Worm (Caenorhabditis elegans) whole organism, young adult: ENCODE data around the gene idpp-2.

Experiments
- B0261.1 ChIP-seq: sonication (generic microtip); optimal IDR thresholded peaks from 2 replicates; lab custom pipeline; 2016; ENCODE audit warnings: mild to moderate bottlenecking, missing genetic modification characterization, moderate library complexity, missing compliant biosample characterization
- B0336.3 ChIP-seq: fragments of 200-800 bp; sonication (Bioruptor generic); IDR thresholded peaks from 2 replicates; pipeline ENCODE4 v1.3.6; 2022; ENCODE audit warnings: missing genetic modification characterization, missing compliant biosample characterization
- C06A6.2 ChIP-seq: fragments of 200-800 bp; sonication (Bioruptor generic); conservative IDR thresholded peaks from 2 replicates; pipeline ENCODE4 v1.3.6; 2022; ENCODE audit warnings: missing genetic modification characterization, missing compliant biosample characterization
- D2030.7 ChIP-seq: fragments of 200-800 bp; sonication (Bioruptor generic); IDR thresholded peaks from 2 replicates; pipeline ENCODE4 v1.3.6; 2022; ENCODE audit warnings: missing genetic modification reagents, missing genetic modification characterization, missing compliant biosample characterization
- F22D6.2 ChIP-seq: sonication (generic microtip); optimal IDR thresholded peaks from 2 replicates; lab custom pipeline; 2016; ENCODE audit warnings: mild to moderate bottlenecking, missing genetic modification characterization, missing compliant biosample characterization
- F23B12.7 ChIP-seq: sonication (generic microtip); optimal IDR thresholded peaks from 2 replicates; lab custom pipeline; 2017; ENCODE audit warnings: missing genetic modification characterization, mild to moderate bottlenecking, missing compliant biosample characterization, antibody characterized with exemption, moderate library complexity; ENCODE audit not compliant: insufficient read depth
- F52B5.7 ChIP-seq: sonication (generic microtip); optimal IDR thresholded peaks from 2 replicates; lab custom pipeline; 2016; ENCODE audit warnings: mild to moderate bottlenecking, missing genetic modification characterization, missing compliant biosample characterization
- K11D2.4 ChIP-seq: fragments of 200-800 bp; sonication (Bioruptor generic); IDR thresholded peaks from 2 replicates; pipeline ENCODE4 v1.3.6; 2022; ENCODE audit warnings: missing genetic modification reagents, missing genetic modification characterization, missing compliant biosample characterization
- T26A5.8 ChIP-seq: sonication (generic microtip); optimal IDR thresholded peaks from 2 replicates; lab custom pipeline; 2016; ENCODE audit warnings: missing genetic modification characterization, missing compliant biosample characterization
- Y53G8AR.9 ChIP-seq: fragments of 200-800 bp; sonication (Bioruptor generic); conservative IDR thresholded peaks from 2 replicates; pipeline ENCODE4 v1.3.6; 2022; ENCODE audit warnings: missing genetic modification reagents, missing genetic modification characterization, missing compliant biosample characterization
- Y67H2A.10 ChIP-seq: fragments of 200-800 bp; sonication (Bioruptor generic); conservative IDR thresholded peaks from 2 replicates; pipeline ENCODE4 v1.3.6; 2022; ENCODE audit warnings: missing genetic modification reagents, missing genetic modification characterization, missing compliant biosample characterization
- Y95B8A.8 ChIP-seq: fragments of 200-800 bp; sonication (Bioruptor generic); IDR thresholded peaks from 2 replicates; pipeline ENCODE4 v1.3.6; 2022; ENCODE audit warnings: missing genetic modification reagents, missing genetic modification characterization, missing compliant biosample characterization
- ZK185.1 ChIP-seq: sonication (generic microtip); optimal IDR thresholded peaks from 2 replicates; lab custom pipeline; 2016; ENCODE audit warnings: mild to moderate bottlenecking, missing genetic modification characterization, missing compliant biosample characterization; ENCODE audit not compliant: poor library complexity, severe bottlenecking
- akir-1 ChIP-seq: fragments of 200-800 bp; sonication (Bioruptor generic); optimal IDR thresholded peaks from 2 replicates; lab custom pipeline; 2018; ENCODE audit warnings: mild to moderate bottlenecking, missing genetic modification characterization, moderate library complexity, missing compliant biosample characterization
- ama-1 ChIP-seq, 3 experiments: fragments of 150-350 bp in 1 of 3; sonication (generic microtip) in 2 of 3; optimal IDR thresholded peaks; 2 replicates each; lab custom pipeline; 2014 to 2018; ENCODE audit warnings: missing biosample characterization in 2 of 3, missing genetic modification characterization in 2 of 3, missing genetic modification reagents in 2 of 3
- attf-5 ChIP-seq: fragments of 200-800 bp; sonication (Bioruptor generic); optimal IDR thresholded peaks from 2 replicates; lab custom pipeline; 2018; ENCODE audit warnings: mild to moderate bottlenecking, missing genetic modification characterization, missing compliant biosample characterization
- bed-1 ChIP-seq: fragments of 200-800 bp; sonication (Bioruptor generic); IDR thresholded peaks from 2 replicates; pipeline ENCODE4 v1.3.6; 2022; ENCODE audit warnings: missing genetic modification reagents, missing genetic modification characterization, missing compliant biosample characterization
- cebp-2 ChIP-seq: fragments of 200-800 bp; sonication (Bioruptor generic); IDR thresholded peaks from 2 replicates; pipeline ENCODE4 v1.3.6; 2022; ENCODE audit warnings: missing genetic modification characterization, missing compliant biosample characterization
- ceh-79 ChIP-seq: sonication (generic microtip); optimal IDR thresholded peaks from 2 replicates; lab custom pipeline; 2017; ENCODE audit warnings: mild to moderate bottlenecking, missing genetic modification characterization, missing compliant biosample characterization
- ceh-91 ChIP-seq: fragments of 200-800 bp; sonication (Bioruptor generic); IDR thresholded peaks from 2 replicates; pipeline ENCODE4 v1.3.6; 2022; ENCODE audit warnings: missing genetic modification reagents, missing genetic modification characterization, missing compliant biosample characterization
- die-1 ChIP-seq: sonication (generic microtip); optimal IDR thresholded peaks from 2 replicates; lab custom pipeline; 2016; ENCODE audit warnings: missing genotype, mild to moderate bottlenecking, missing genetic modification characterization, missing compliant biosample characterization
- dpl-1 ChIP-seq: fragments of 150-350 bp; optimal IDR thresholded peaks from 2 replicates; lab custom pipeline; 2014; ENCODE audit warnings: missing biosample characterization, missing genetic modification reagents, missing genetic modification characterization
- ekl-4 ChIP-seq: fragments of 200-800 bp; sonication (Bioruptor generic); IDR thresholded peaks from 2 replicates; pipeline ENCODE4 v1.3.6; 2022; ENCODE audit warnings: missing genetic modification reagents, missing genetic modification characterization, missing compliant biosample characterization
- ets-4 ChIP-seq: fragments of 200-800 bp; sonication (Bioruptor generic); optimal IDR thresholded peaks from 2 replicates; lab custom pipeline; 2018; ENCODE audit warnings: mild to moderate bottlenecking, missing genetic modification characterization, missing compliant biosample characterization
- fkh-3 ChIP-seq: sonication (generic microtip); optimal IDR thresholded peaks from 2 replicates; lab custom pipeline; 2016; ENCODE audit warnings: mild to moderate bottlenecking, missing genetic modification characterization, missing compliant biosample characterization
- gei-17 ChIP-seq: fragments of 200-800 bp; sonication (Bioruptor generic); optimal IDR thresholded peaks from 2 replicates; lab custom pipeline; 2018; ENCODE audit warnings: mild to moderate bottlenecking, missing genetic modification characterization, missing compliant biosample characterization
- hlh-26 ChIP-seq: fragments of 200-800 bp; sonication (Bioruptor generic); conservative IDR thresholded peaks from 2 replicates; pipeline ENCODE4 v1.3.6; 2022; ENCODE audit warnings: missing genetic modification reagents, missing genetic modification characterization, missing compliant biosample characterization
- hmg-1.2 ChIP-seq: fragments of 200-800 bp; sonication (Bioruptor generic); IDR thresholded peaks from 2 replicates; pipeline ENCODE4 v1.3.6; 2022; ENCODE audit warnings: missing genetic modification reagents, missing genetic modification characterization, missing compliant biosample characterization
- let-526 ChIP-seq: fragments of 200-800 bp; sonication (Bioruptor generic); IDR thresholded peaks from 2 replicates; pipeline ENCODE4 v1.3.6; 2022; ENCODE audit warnings: missing genetic modification reagents, missing genetic modification characterization, missing compliant biosample characterization
- lin-26 ChIP-seq: fragments of 200-800 bp; sonication (Bioruptor generic); IDR thresholded peaks from 2 replicates; pipeline ENCODE4 v1.3.6; 2022; ENCODE audit warnings: missing genetic modification reagents, missing genetic modification characterization, missing compliant biosample characterization
- lin-35 ChIP-seq, 3 experiments: fragments of 150-350 bp in 2 of 3; sonication (generic microtip) in 1 of 3; optimal IDR thresholded peaks; 2 replicates each; lab custom pipeline; 2014 to 2018; ENCODE audit warnings: missing biosample characterization in 3 of 3, missing genetic modification characterization in 3 of 3, missing genetic modification reagents in 3 of 3
- lin-40 ChIP-seq: sonication (generic microtip); optimal IDR thresholded peaks from 2 replicates; lab custom pipeline; 2016; ENCODE audit warnings: missing genetic modification characterization, mild to moderate bottlenecking, missing compliant biosample characterization, missing genotype, missing genetic modification reagents
- lir-1 ChIP-seq: fragments of 200-800 bp; sonication (Bioruptor generic); conservative IDR thresholded peaks from 2 replicates; pipeline ENCODE4 v1.3.6; 2022; ENCODE audit warnings: missing genetic modification reagents, missing genetic modification characterization, missing compliant biosample characterization
- lsy-27 ChIP-seq: sonication (generic microtip); optimal IDR thresholded peaks from 2 replicates; lab custom pipeline; 2017; ENCODE audit warnings: missing genetic modification characterization, mild to moderate bottlenecking, missing compliant biosample characterization, antibody characterized with exemption, missing genotype, borderline replicate concordance; ENCODE audit not compliant: insufficient read depth
- madf-6 ChIP-seq: fragments of 200-800 bp; sonication (Bioruptor generic); IDR thresholded peaks from 2 replicates; pipeline ENCODE4 v1.3.6; 2022; ENCODE audit warnings: missing genetic modification reagents, missing genetic modification characterization, missing compliant biosample characterization
- madf-8 ChIP-seq: fragments of 200-800 bp; sonication (Bioruptor generic); conservative IDR thresholded peaks from 2 replicates; pipeline ENCODE4 v1.3.6; 2022; ENCODE audit warnings: missing genetic modification reagents, missing genetic modification characterization, missing compliant biosample characterization
- mcd-1 ChIP-seq: fragments of 200-800 bp; sonication (Bioruptor generic); IDR thresholded peaks from 2 replicates; pipeline ENCODE4 v1.3.6; 2022; ENCODE audit warnings: missing genetic modification reagents, missing genetic modification characterization, missing compliant biosample characterization
- mxl-1 ChIP-seq: sonication (generic microtip); optimal IDR thresholded peaks from 2 replicates; lab custom pipeline; 2016; ENCODE audit warnings: missing genetic modification characterization, missing compliant biosample characterization
- nfya-1 ChIP-seq: sonication (generic microtip); optimal IDR thresholded peaks from 2 replicates; lab custom pipeline; 2017; ENCODE audit warnings: antibody characterized with exemption, missing compliant biosample characterization, missing genetic modification characterization, borderline replicate concordance; ENCODE audit not compliant: insufficient read depth
- nfyb-1 ChIP-seq: fragments of 200-800 bp; sonication (Bioruptor generic); IDR thresholded peaks from 2 replicates; pipeline ENCODE4 v1.3.6; 2022; ENCODE audit warnings: missing genetic modification reagents, missing genetic modification characterization, missing compliant biosample characterization
- nhr-179 ChIP-seq: sonication (generic microtip); optimal IDR thresholded peaks from 2 replicates; lab custom pipeline; 2016; ENCODE audit warnings: mild to moderate bottlenecking, missing genetic modification characterization, missing compliant biosample characterization
- pbrm-1 ChIP-seq: fragments of 200-800 bp; sonication (Bioruptor generic); IDR thresholded peaks from 2 replicates; pipeline ENCODE4 v1.3.6; 2022; ENCODE audit warnings: missing genetic modification reagents, missing genetic modification characterization, missing compliant biosample characterization
- sdz-38 ChIP-seq: sonication (generic microtip); optimal IDR thresholded peaks from 2 replicates; lab custom pipeline; 2016; ENCODE audit warnings: missing genotype, missing genetic modification characterization, missing compliant biosample characterization
- tbx-9 ChIP-seq: sonication (generic microtip); optimal IDR thresholded peaks from 2 replicates; lab custom pipeline; 2016; ENCODE audit warnings: borderline replicate concordance, missing genetic modification characterization, inconsistent platforms, missing compliant biosample characterization
- unc-62 ChIP-seq: fragments of 150-350 bp; optimal IDR thresholded peaks from 2 replicates; lab custom pipeline; 2014; ENCODE audit warnings: missing biosample characterization, missing genetic modification reagents, missing genetic modification characterization
- ztf-22 ChIP-seq: fragments of 200-800 bp; sonication (Bioruptor generic); optimal IDR thresholded peaks from 2 replicates; lab custom pipeline; 2018; ENCODE audit warnings: mild to moderate bottlenecking, missing genetic modification characterization, moderate library complexity, missing compliant biosample characterization
- ztf-26 ChIP-seq: sonication (generic microtip); optimal IDR thresholded peaks from 2 replicates; lab custom pipeline; 2017; ENCODE audit warnings: missing genetic modification characterization, missing compliant biosample characterization
- ztf-6 ChIP-seq: fragments of 200-800 bp; sonication (Bioruptor generic); IDR thresholded peaks from 2 replicates; pipeline ENCODE4 v1.3.6; 2022; ENCODE audit warnings: missing genetic modification reagents, missing genetic modification characterization, missing compliant biosample characterization

Gene idpp-2

DNA sequence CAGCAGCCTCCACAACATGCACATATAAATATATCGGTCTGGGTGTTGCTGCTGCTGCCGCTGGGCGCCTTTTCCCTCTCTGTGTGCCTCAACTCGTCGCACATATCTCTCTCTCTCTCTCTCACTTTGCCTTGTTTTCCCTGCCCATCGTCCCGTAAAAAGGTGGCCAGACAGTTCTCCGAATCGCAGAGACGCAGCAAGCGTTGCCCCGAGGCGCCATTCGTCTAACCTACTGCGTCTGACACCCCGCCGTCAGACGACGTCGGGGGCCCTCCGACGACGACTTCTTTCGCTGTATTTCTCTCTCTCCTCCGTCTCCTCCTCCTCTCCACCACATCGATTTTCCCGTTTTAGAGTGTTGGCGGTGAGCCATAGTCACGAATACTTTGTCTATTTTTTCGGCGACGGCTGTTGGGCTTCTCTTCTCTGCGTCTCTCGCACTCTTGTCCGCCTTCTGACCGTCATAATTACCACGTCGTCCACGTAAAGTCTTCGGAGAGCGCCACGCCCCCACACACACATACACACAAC, 7.3 kb downstream of the idpp-2 start, which contains the start of gene B0348.10 (continued):
- TF ChIP-seq hlh-26 (GFP tag; lab: Robert Waterston, UW) (no peak), fkh-3 (tag; lab: Kevin White, UChicago) (no peak), nhr-179 (no peak), ets-4 (GFP tag; lab: Kevin White, UChicago) (no peak), Y95B8A.8 (GFP tag; lab: Robert Waterston, UW) (no peak), lir-1 (GFP tag; lab: Robert Waterston, UW) (0 out of 2 replicates have a peak, but pooled peaks have one; percentile 21), ZK185.1 (tag; lab: Kevin White, UChicago) (peak; percentile 14), Y53G8AR.9 (GFP tag; lab: Robert Waterston, UW) (no peak), D2030.7 (peak; percentile 21; the same call in 1 of the 2 replicates), ekl-4 (peak; percentile 69), mcd-1 (GFP tag; lab: Robert Waterston, UW) (peak; percentile 69), madf-8 (no peak), nfyb-1 (GFP tag; lab: Robert Waterston, UW) (0 out of 2 replicates have a peak, but pooled peaks have one; percentile 68), ceh-91 (GFP tag; lab: Robert Waterston, UW) (no peak), die-1 (tag; lab: Kevin White, UChicago) (peak; percentile 9), let-526 (GFP tag; lab: Robert Waterston, UW) (no peak), lsy-27 (tag; lab: Kevin White, UChicago) (no peak), nfya-1 (tag; lab: Kevin White, UChicago) (no peak), pbrm-1 (GFP tag; lab: Robert Waterston, UW) (no peak), F23B12.7 (tag; lab: Kevin White, UChicago) (no peak), ztf-6 (GFP tag; lab: Robert Waterston, UW) (no peak), T26A5.8 (tag; lab: Kevin White, UChicago) (no peak), lin-35 (GFP tag; optimal IDR thresholded peaks at IDR 0.05; lab: Kevin White, UChicago) (peak in 2 of 3 experiments; percentile 14 to 61), tbx-9 (no peak), attf-5 (GFP tag; lab: Kevin White, UChicago) (peak; percentile 88), ztf-26 (peak; percentile 63), dpl-1 (GFP tag; lab: Kevin White, UChicago) (peak; percentile 33), lin-26 (no peak), cebp-2 (GFP tag; lab: Robert Waterston, UW) (no peak), ama-1 (optimal IDR thresholded peaks at IDR 0.05; lab: Kevin White, UChicago) (no peak), ama-1 (GFP tag; optimal IDR thresholded peaks at IDR 0.05; lab: Kevin White, UChicago) (no peak), ztf-22 (no peak), C06A6.2 (GFP tag; lab: Robert Waterston, UW) (no peak), unc-62 (GFP tag; lab: Kevin White, UChicago) (no peak), hmg-1.2 (GFP tag; lab: Robert Waterston, UW) (peak; percentile 80), F52B5.7 (peak; percentile 61), madf-6 (GFP tag; lab: Robert Waterston, UW) (no peak), lin-40 (tag; lab: Kevin White, UChicago) (peak; percentile 62), bed-1 (GFP tag; lab: Robert Waterston, UW) (no peak), Y67H2A.10 (GFP tag; lab: Robert Waterston, UW) (no peak), ceh-79 (tag; lab: Kevin White, UChicago) (no peak), sdz-38 (tag; lab: Kevin White, UChicago) (no peak), gei-17 (GFP tag; lab: Kevin White, UChicago) (peak; percentile 49), F22D6.2 (tag; lab: Kevin White, UChicago) (no peak), B0261.1 (tag; lab: Kevin White, UChicago) (peak; percentile 1), K11D2.4 (GFP tag; lab: Robert Waterston, UW) (peak; percentile 39; the same call in 1 of the 2 replicates), B0336.3 (GFP tag; lab: Robert Waterston, UW) (peak; percentile 74), akir-1 (GFP tag; lab: Kevin White, UChicago) (no peak), mxl-1 (tag; lab: Kevin White, UChicago) (no peak)
